Worm (Caenorhabditis elegans): ENCODE data around the gene Y47D7A.11.

Y47D7A.11 gene

ce11 chrV:4419767-4420322 lies 8.3 kb downstream of the Y47D7A.11 start, which contains the start of the genes Y47D7A.7 and Y47D7A.2:
TSS of gene Y47D7A.7 (minus strand) at chrV:4419867.
TSS of gene Y47D7A.2 (plus strand) at chrV:4420272.
- TF ChIP-seq unc-39 (tag; optimal IDR thresholded peaks at IDR 0.05) (no peak), elt-1 (tag; optimal IDR thresholded peaks at IDR 0.05) (no peak)

ce11 chrV:4418116-4418515 lies 10.0 kb downstream of the Y47D7A.11 start, which contains the start of gene Y47D7A.6:
TSS of gene Y47D7A.6 (minus strand) at chrV:4418216.
- TF ChIP-seq elt-1 (tag; optimal IDR thresholded peaks at IDR 0.05) (no peak), nhr-25 (tag; optimal IDR thresholded peaks at IDR 0.05) (no peak), eor-1 (tag; optimal IDR thresholded peaks at IDR 0.05) (no peak), ZK546.5 (tag; optimal IDR thresholded peaks at IDR 0.05) (no peak), unc-39 (tag; optimal IDR thresholded peaks at IDR 0.05) (no peak), unc-62 (GFP tag; optimal IDR thresholded peaks at IDR 0.05) (no peak), nhr-43 (tag; optimal IDR thresholded peaks at IDR 0.05; ENCODE audit: poor library complexity, severe bottlenecking) (no peak), tbx-2 (tag; optimal IDR thresholded peaks at IDR 0.05) (no peak), pqm-1 (tag; optimal IDR thresholded peaks at IDR 0.05) (no peak), pha-4 (tag; optimal IDR thresholded peaks at IDR 0.05) (no peak), egl-27 (tag; optimal IDR thresholded peaks at IDR 0.05) (no peak), mml-1 (tag; optimal IDR thresholded peaks at IDR 0.05) (no peak), nhr-11 (tag; optimal IDR thresholded peaks at IDR 0.05) (no peak), lin-39 (tag; optimal IDR thresholded peaks at IDR 0.05) (no peak), lsy-12 (tag; optimal IDR thresholded peaks at IDR 0.05) (no peak), R02D3.7 (tag; optimal IDR thresholded peaks at IDR 0.05) (no peak), aly-2 (tag; optimal IDR thresholded peaks at IDR 0.05) (no peak), snpc-4 (tag; optimal IDR thresholded peaks at IDR 0.05) (no peak)

ce11 chrV:4416710-4417109 lies 11.4 kb downstream of the Y47D7A.11 start, which contains the start of gene Y47D7A.18:
TSS of gene Y47D7A.18 (minus strand) at chrV:4416810.
- TF ChIP-seq mdl-1 (tag; optimal IDR thresholded peaks at IDR 0.05), result no peak
- TF ChIP-seq nhr-76 (tag; optimal IDR thresholded peaks at IDR 0.05), result no peak
- no peak for TF ChIP-seq nhr-77 (tag; optimal IDR thresholded peaks at IDR 0.05)
- no peak for TF ChIP-seq ceh-28 (tag; optimal IDR thresholded peaks at IDR 0.05)
- no peak for TF ChIP-seq fos-1 (tag; optimal IDR thresholded peaks at IDR 0.05)
- TF ChIP-seq elt-2 (tag; optimal IDR thresholded peaks at IDR 0.05), result no peak
- TF ChIP-seq daf-12 (tag; optimal IDR thresholded peaks at IDR 0.05), result no peak
- no peak for TF ChIP-seq pqm-1 (tag; optimal IDR thresholded peaks at IDR 0.05)
- no peak for TF ChIP-seq aly-2 (tag; optimal IDR thresholded peaks at IDR 0.05)
- TF ChIP-seq lin-15B (tag; optimal IDR thresholded peaks at IDR 0.05), result no peak
- TF ChIP-seq nhr-11 (tag; optimal IDR thresholded peaks at IDR 0.05), result no peak
- no peak for TF ChIP-seq ama-1 (optimal IDR thresholded peaks at IDR 0.05)
- no peak for TF ChIP-seq lin-39 (tag; optimal IDR thresholded peaks at IDR 0.05)
- TF ChIP-seq nhr-43 (tag; optimal IDR thresholded peaks at IDR 0.05; ENCODE audit: poor library complexity, severe bottlenecking), result no peak
- TF ChIP-seq unc-39 (tag; optimal IDR thresholded peaks at IDR 0.05), result no peak
- TF ChIP-seq ceh-16 (tag; optimal IDR thresholded peaks at IDR 0.05), result no peak

ce11 chrV:4414613-4415071 lies 13.5 kb downstream of the Y47D7A.11 start, which contains the start of gene grl-5:
TSS of gene grl-5 (minus strand) at chrV:4414663.
- TF ChIP-seq daf-12 (tag; optimal IDR thresholded peaks at IDR 0.05) (no peak), nfya-1 (tag; optimal IDR thresholded peaks at IDR 0.05; ENCODE audit: insufficient read depth) (no peak), zag-1 (tag; optimal IDR thresholded peaks at IDR 0.05) (no peak), ZK546.5 (tag; optimal IDR thresholded peaks at IDR 0.05) (no peak), sea-2 (GFP tag; optimal IDR thresholded peaks at IDR 0.05) (no peak), unc-39 (tag; optimal IDR thresholded peaks at IDR 0.05) (no peak), nhr-43 (tag; optimal IDR thresholded peaks at IDR 0.05; ENCODE audit: poor library complexity, severe bottlenecking) (peak; percentile 18), nhr-76 (tag; optimal IDR thresholded peaks at IDR 0.05) (no peak)

ce11 chrV:4411714-4412113 lies 16.4 kb downstream of the Y47D7A.11 start, which contains the start of gene Y47D7A.17:
TSS of gene Y47D7A.17 (minus strand) at chrV:4411814.
- TF ChIP-seq jun-1 (tag; optimal IDR thresholded peaks at IDR 0.05) (no peak), egl-5 (tag; optimal IDR thresholded peaks at IDR 0.05) (no peak), egl-27 (tag; optimal IDR thresholded peaks at IDR 0.05) (no peak), R02D3.7 (tag; optimal IDR thresholded peaks at IDR 0.05) (no peak), ama-1 (optimal IDR thresholded peaks at IDR 0.05) (no peak), mdl-1 (tag; optimal IDR thresholded peaks at IDR 0.05) (no peak), elt-1 (tag; optimal IDR thresholded peaks at IDR 0.05) (no peak), ceh-9 (tag; optimal IDR thresholded peaks at IDR 0.05) (no peak), lin-15B (tag; optimal IDR thresholded peaks at IDR 0.05) (no peak), fkh-10 (GFP tag; optimal IDR thresholded peaks at IDR 0.05) (no peak), pha-4 (tag; optimal IDR thresholded peaks at IDR 0.05) (no peak), snpc-4 (tag; optimal IDR thresholded peaks at IDR 0.05) (no peak), ceh-16 (tag; optimal IDR thresholded peaks at IDR 0.05) (no peak), eor-1 (tag; optimal IDR thresholded peaks at IDR 0.05) (no peak), nfya-1 (tag; optimal IDR thresholded peaks at IDR 0.05; ENCODE audit: insufficient read depth) (no peak)

Measured in whole organism, L3 larva.